Fruit fly (Drosophila melanogaster) whole organism, adult: ENCODE measurements around the gene CG42268.

Experiments
- CG12768 ChIP-seq: fragments of 200-800 bp; sonication (Bioruptor generic); optimal IDR thresholded peaks from 2 replicates; lab custom pipeline; 2017; ENCODE audit warnings: missing biosample characterization, missing genetic modification characterization, mild to moderate bottlenecking, moderate library complexity, missing genetic modification reagents
- CG14711 ChIP-seq: fragments of 200-800 bp; sonication (Bioruptor generic); optimal IDR thresholded peaks from 2 replicates; lab custom pipeline; 2018; ENCODE audit warnings: missing biosample characterization, mild to moderate bottlenecking, missing genetic modification characterization, moderate library complexity
- CG1620 ChIP-seq: fragments of 200-800 bp; sonication (Bioruptor generic); optimal IDR thresholded peaks from 2 replicates; lab custom pipeline; 2016; ENCODE audit warnings: missing biosample characterization, missing genetic modification characterization
- CG33017 ChIP-seq: fragments of 200-800 bp; sonication (Bioruptor generic); optimal IDR thresholded peaks from 2 replicates; lab custom pipeline; 2018; ENCODE audit warnings: missing biosample characterization, mild to moderate bottlenecking, missing genetic modification characterization, moderate library complexity
- CG5204 ChIP-seq: fragments of 200-800 bp; sonication (Bioruptor generic); optimal IDR thresholded peaks from 2 replicates; lab custom pipeline; 2016; ENCODE audit warnings: missing biosample characterization, missing genetic modification characterization
- Crg-1 ChIP-seq: fragments of 200-800 bp; sonication (Bioruptor generic); optimal IDR thresholded peaks from 2 replicates; lab custom pipeline; 2016; ENCODE audit warnings: missing biosample characterization, missing genetic modification characterization
- Hr96 ChIP-seq: fragments of 200-800 bp; sonication (Bioruptor generic); optimal IDR thresholded peaks from 2 replicates; lab custom pipeline; 2016; ENCODE audit warnings: missing biosample characterization, missing genetic modification characterization
- Mnt ChIP-seq: fragments of 200-800 bp; sonication (Bioruptor generic); optimal IDR thresholded peaks from 2 replicates; lab custom pipeline; 2016; ENCODE audit warnings: missing biosample characterization, mild to moderate bottlenecking, missing genetic modification characterization
- cic ChIP-seq: fragments of 200-800 bp; sonication (Bioruptor generic); optimal IDR thresholded peaks from 2 replicates; lab custom pipeline; 2017; ENCODE audit warnings: missing biosample characterization, mild to moderate bottlenecking, missing genetic modification characterization, moderate library complexity
- cnc ChIP-seq, 2 experiments: fragments of >200 bp; optimal IDR thresholded peaks; 2 replicates each; lab custom pipeline; 2017
- kay ChIP-seq: fragments of 200-800 bp; sonication (Bioruptor generic); peaks from one replicate; lab custom pipeline; 2016; ENCODE audit warnings: missing biosample characterization, missing genetic modification characterization, borderline replicate concordance
- ovo ChIP-seq: fragments of 200-800 bp; sonication (Bioruptor generic); optimal IDR thresholded peaks from 2 replicates; lab custom pipeline; 2016; ENCODE audit warnings: missing biosample characterization, missing genetic modification characterization
- pad ChIP-seq: fragments of 200-800 bp; sonication (Bioruptor generic); optimal IDR thresholded peaks from 3 replicates; lab custom pipeline; 2017; ENCODE audit warnings: missing biosample characterization, missing genetic modification characterization, mild to moderate bottlenecking, moderate library complexity, missing genetic modification reagents
- tj ChIP-seq: fragments of 200-800 bp; sonication (Bioruptor generic); optimal IDR thresholded peaks from 3 replicates; lab custom pipeline; 2017; ENCODE audit warnings: missing biosample characterization, mild to moderate bottlenecking, missing genetic modification characterization, moderate library complexity

dm6 chr3L:9764915-9765709 lies 4.9 kb upstream of the CG42268 start:
- TF ChIP-seq ovo (GFP tag; lab: Kevin White, UChicago) (no peak), Hr96 (GFP tag; lab: Kevin White, UChicago) (no peak), tj (GFP tag; lab: Kevin White, UChicago) (no peak), CG5204 (no peak), cnc (optimal IDR thresholded peaks at IDR 0.05; lab: Kevin White, UChicago) (no peak), Crg-1 (GFP tag; lab: Kevin White, UChicago) (no peak), CG33017 (tag; lab: Kevin White, UChicago) (no peak), pad (GFP tag; lab: Kevin White, UChicago) (no peak), kay (no peak), CG14711 (tag; lab: Kevin White, UChicago) (no peak), cic (no peak), CG12768 (GFP tag; lab: Kevin White, UChicago) (no peak), Mnt (no peak), CG1620 (no peak)
